Worm (Caenorhabditis elegans) whole organism, L1 larva: Measurements from ENCODE around the gene Y82E9BR.14.
A peak's percentile ranks its signal among the peaks of the same experiment; 100 is the strongest.

Source experiments
- C04F5.9 ChIP-seq: sonication (generic microtip); optimal IDR thresholded peaks from 2 replicates; lab custom pipeline; 2016; ENCODE audit warnings: missing genetic modification characterization, missing compliant biosample characterization
- C16A3.4 ChIP-seq: fragments of 150-350 bp; optimal IDR thresholded peaks from 2 replicates; lab custom pipeline; 2014; ENCODE audit warnings: missing biosample characterization, missing genetic modification characterization
- F16B12.6 ChIP-seq: fragments of 150-350 bp; optimal IDR thresholded peaks from 2 replicates; lab custom pipeline; 2014; ENCODE audit warnings: missing biosample characterization, missing genetic modification characterization
- aha-1 ChIP-seq: fragments of 150-350 bp; optimal IDR thresholded peaks from 2 replicates; lab custom pipeline; 2014; ENCODE audit warnings: missing biosample characterization, missing genetic modification characterization
- alr-1 ChIP-seq: fragments of 200-800 bp; sonication (Bioruptor generic); optimal IDR thresholded peaks from 2 replicates; lab custom pipeline; 2018; ENCODE audit warnings: borderline replicate concordance, mild to moderate bottlenecking, missing genetic modification characterization, missing compliant biosample characterization
- aly-2 ChIP-seq: fragments of 150-350 bp; optimal IDR thresholded peaks from 2 replicates; lab custom pipeline; 2014; ENCODE audit warnings: missing biosample characterization, missing genetic modification characterization
- ama-1 ChIP-seq: fragments of 150-350 bp; optimal IDR thresholded peaks from 2 replicates; lab custom pipeline; 2014
- blmp-1 ChIP-seq: fragments of 150-350 bp; optimal IDR thresholded peaks from 2 replicates; lab custom pipeline; 2014; ENCODE audit warnings: missing biosample characterization, missing genetic modification characterization
- ceh-63 ChIP-seq: fragments of 200-800 bp; sonication (Bioruptor generic); optimal IDR thresholded peaks from 2 replicates; lab custom pipeline; 2018; ENCODE audit warnings: mild to moderate bottlenecking, missing genetic modification characterization, missing compliant biosample characterization
- ceh-8 ChIP-seq: fragments of 200-800 bp; sonication (Bioruptor generic); optimal IDR thresholded peaks from 2 replicates; lab custom pipeline; 2018; ENCODE audit warnings: mild to moderate bottlenecking, missing genetic modification characterization, moderate library complexity, missing compliant biosample characterization
- ceh-88 ChIP-seq: fragments of 200-800 bp; sonication (Bioruptor generic); IDR thresholded peaks from 2 replicates; pipeline ENCODE4 v1.3.6; 2022; ENCODE audit warnings: missing genetic modification characterization, missing compliant biosample characterization
- dpl-1 ChIP-seq, 3 experiments: fragments of 150-350 bp in 2 of 3; sonication (generic microtip) in 1 of 3; optimal IDR thresholded peaks; 2 replicates each; lab custom pipeline; 2014 to 2017; ENCODE audit warnings: missing biosample characterization in 3 of 3, missing genetic modification characterization in 3 of 3, missing genetic modification reagents in 3 of 3
- dsc-1 ChIP-seq: sonication (generic microtip); optimal IDR thresholded peaks from 2 replicates; lab custom pipeline; 2016; ENCODE audit warnings: mild to moderate bottlenecking, missing genetic modification characterization, missing compliant biosample characterization
- efl-1 ChIP-seq, 4 experiments: fragments of 150-350 bp; optimal IDR thresholded peaks in 3 of 4; peaks in 1 of 4; 1 replicate in 1 of 4; 2 replicates in 3 of 4; lab custom pipeline; 2014; ENCODE audit warnings: missing biosample characterization in 2 of 4, missing genetic modification characterization in 2 of 4, missing genetic modification reagents in 2 of 4
- efl-3 ChIP-seq: fragments of 200-800 bp; sonication (Bioruptor generic); optimal IDR thresholded peaks from 2 replicates; lab custom pipeline; 2018; ENCODE audit warnings: mild to moderate bottlenecking, missing genetic modification characterization, missing compliant biosample characterization
- egl-13 ChIP-seq: sonication (generic microtip); optimal IDR thresholded peaks from 2 replicates; lab custom pipeline; 2016; ENCODE audit warnings: missing genotype, missing genetic modification reagents, missing genetic modification characterization, missing compliant biosample characterization
- elt-2 ChIP-seq: sonication (generic microtip); optimal IDR thresholded peaks from 2 replicates; lab custom pipeline; 2016; ENCODE audit warnings: missing genetic modification characterization, mild to moderate bottlenecking, inconsistent platforms, missing compliant biosample characterization, missing genetic modification reagents
- fkh-10 ChIP-seq: sonication (generic microtip); optimal IDR thresholded peaks from 2 replicates; lab custom pipeline; 2017; ENCODE audit warnings: missing biosample characterization, missing genetic modification reagents, missing genetic modification characterization
- fkh-8 ChIP-seq: sonication (generic microtip); optimal IDR thresholded peaks from 2 replicates; lab custom pipeline; 2016; ENCODE audit warnings: mild to moderate bottlenecking, missing genetic modification characterization, missing compliant biosample characterization
- fos-1 ChIP-seq: fragments of 150-350 bp; optimal IDR thresholded peaks from 2 replicates; lab custom pipeline; 2014; ENCODE audit warnings: missing biosample characterization, missing genetic modification characterization
- grh-1 ChIP-seq: fragments of 200-800 bp; sonication (Bioruptor generic); IDR thresholded peaks from 2 replicates; pipeline ENCODE4 v1.3.6; 2022; ENCODE audit warnings: missing genetic modification reagents, missing genetic modification characterization, missing compliant biosample characterization
- hpl-2 ChIP-seq: fragments of 150-350 bp; optimal IDR thresholded peaks from 2 replicates; lab custom pipeline; 2014; ENCODE audit warnings: missing biosample characterization, missing genetic modification reagents, missing genetic modification characterization
- isw-1 ChIP-seq: fragments of 200-800 bp; sonication (Bioruptor generic); IDR thresholded peaks from 2 replicates; pipeline ENCODE4 v1.3.6; 2022; ENCODE audit warnings: missing genetic modification characterization, missing compliant biosample characterization
- jun-1 ChIP-seq: fragments of 150-350 bp; optimal IDR thresholded peaks from 2 replicates; lab custom pipeline; 2014; ENCODE audit warnings: missing biosample characterization, missing genetic modification reagents, missing genetic modification characterization
- lin-13 ChIP-seq: fragments of 150-350 bp; optimal IDR thresholded peaks from 2 replicates; lab custom pipeline; 2014; ENCODE audit warnings: missing biosample characterization, missing genetic modification reagents, missing genetic modification characterization
- lin-14 ChIP-seq: fragments of 200-800 bp; sonication (Bioruptor generic); optimal IDR thresholded peaks from 2 replicates; lab custom pipeline; 2018; ENCODE audit warnings: mild to moderate bottlenecking, missing genetic modification characterization, moderate library complexity, missing compliant biosample characterization
- lin-15B ChIP-seq: fragments of 150-350 bp; sonication (generic microtip); optimal IDR thresholded peaks from 3 replicates; lab custom pipeline; 2014; ENCODE audit warnings: missing biosample characterization, missing genetic modification characterization
- lin-35 ChIP-seq, 2 experiments: fragments of 150-350 bp; optimal IDR thresholded peaks; 2 replicates each; lab custom pipeline; 2014; ENCODE audit warnings: missing biosample characterization in 2 of 2, missing genetic modification characterization in 2 of 2, missing genetic modification reagents in 2 of 2
- lin-39 ChIP-seq: fragments of 150-350 bp; optimal IDR thresholded peaks from 2 replicates; lab custom pipeline; 2014; ENCODE audit warnings: missing biosample characterization, missing genetic modification reagents, missing genetic modification characterization
- lsy-2 ChIP-seq, 2 experiments: fragments of 150-350 bp; optimal IDR thresholded peaks; 2 replicates each; lab custom pipeline; 2014; ENCODE audit warnings: missing biosample characterization in 2 of 2, missing genetic modification characterization in 2 of 2
- mab-9 ChIP-seq: fragments of 200-800 bp; sonication (Bioruptor generic); IDR thresholded peaks from 2 replicates; pipeline ENCODE4 v1.3.6; 2022; ENCODE audit warnings: missing genetic modification reagents, missing genetic modification characterization, missing compliant biosample characterization
- mep-1 ChIP-seq: fragments of 150-350 bp; optimal IDR thresholded peaks from 2 replicates; lab custom pipeline; 2014; ENCODE audit warnings: missing biosample characterization, missing genetic modification characterization
- nhr-12 ChIP-seq: sonication (generic microtip); optimal IDR thresholded peaks from 2 replicates; lab custom pipeline; 2017; ENCODE audit warnings: missing biosample characterization, missing genetic modification characterization
- nhr-19 ChIP-seq: fragments of 200-800 bp; sonication (Bioruptor generic); conservative IDR thresholded peaks from 2 replicates; pipeline ENCODE4 v1.3.6; 2022; ENCODE audit warnings: missing genetic modification characterization, missing compliant biosample characterization
- nhr-20 ChIP-seq: sonication (generic microtip); optimal IDR thresholded peaks from 2 replicates; lab custom pipeline; 2016; ENCODE audit warnings: mild to moderate bottlenecking, missing genetic modification characterization, missing compliant biosample characterization
- nhr-237 ChIP-seq: fragments of 150-350 bp; optimal IDR thresholded peaks from 2 replicates; lab custom pipeline; 2014; ENCODE audit warnings: missing biosample characterization, missing genetic modification characterization
- nhr-47 ChIP-seq: sonication (generic microtip); optimal IDR thresholded peaks from 2 replicates; lab custom pipeline; 2016; ENCODE audit warnings: mild to moderate bottlenecking, missing genetic modification characterization, moderate library complexity, missing compliant biosample characterization
- nhr-90 ChIP-seq: sonication (generic microtip); optimal IDR thresholded peaks from 2 replicates; lab custom pipeline; 2016; ENCODE audit warnings: mild to moderate bottlenecking, missing genetic modification characterization, missing compliant biosample characterization; ENCODE audit not compliant: poor library complexity
- pax-3 ChIP-seq: fragments of 200-800 bp; sonication (Bioruptor generic); optimal IDR thresholded peaks from 2 replicates; lab custom pipeline; 2018; ENCODE audit warnings: mild to moderate bottlenecking, missing genetic modification characterization, moderate library complexity, missing compliant biosample characterization
- snpc-4 ChIP-seq: fragments of 150-350 bp; optimal IDR thresholded peaks from 2 replicates; lab custom pipeline; 2014; ENCODE audit warnings: missing biosample characterization, missing genetic modification characterization
- snu-23 ChIP-seq: sonication (generic microtip); optimal IDR thresholded peaks from 2 replicates; lab custom pipeline; 2016; ENCODE audit warnings: missing genetic modification characterization, missing compliant biosample characterization
- swsn-7 ChIP-seq: sonication (generic microtip); optimal IDR thresholded peaks from 2 replicates; lab custom pipeline; 2016; ENCODE audit warnings: missing genetic modification characterization, missing compliant biosample characterization
- tbx-2 ChIP-seq: sonication (generic microtip); optimal IDR thresholded peaks from 2 replicates; lab custom pipeline; 2016; ENCODE audit warnings: missing genetic modification characterization, missing compliant biosample characterization
- unc-30 ChIP-seq: sonication (generic microtip); optimal IDR thresholded peaks from 2 replicates; lab custom pipeline; 2017; ENCODE audit warnings: missing biosample characterization, missing genetic modification characterization
- unc-98 ChIP-seq: fragments of 200-800 bp; sonication (Bioruptor generic); IDR thresholded peaks from 2 replicates; pipeline ENCODE4 v1.3.6; 2022; ENCODE audit warnings: missing genetic modification characterization, missing compliant biosample characterization
- xbp-1 ChIP-seq: sonication (generic microtip); optimal IDR thresholded peaks from 2 replicates; lab custom pipeline; 2016; ENCODE audit warnings: missing genetic modification characterization, missing compliant biosample characterization
- zag-1 ChIP-seq: fragments of 150-350 bp; optimal IDR thresholded peaks from 2 replicates; lab custom pipeline; 2014; ENCODE audit warnings: missing biosample characterization, missing genetic modification characterization
- zip-4 ChIP-seq: fragments of 200-800 bp; sonication (Bioruptor generic); optimal IDR thresholded peaks from 2 replicates; lab custom pipeline; 2018; ENCODE audit warnings: mild to moderate bottlenecking, missing genetic modification characterization, moderate library complexity, missing compliant biosample characterization
- ztf-11 ChIP-seq, 2 experiments: sonication (generic microtip); optimal IDR thresholded peaks; 2 replicates each; lab custom pipeline; 2016 to 2017; ENCODE audit warnings: missing genetic modification characterization in 2 of 2, missing biosample characterization in 1 of 2, missing compliant biosample characterization in 1 of 2
- ztf-4 ChIP-seq: fragments of 150-350 bp; optimal IDR thresholded peaks from 2 replicates; lab custom pipeline; 2014; ENCODE audit warnings: missing biosample characterization, missing genetic modification characterization

Y82E9BR.14 gene

DNA sequence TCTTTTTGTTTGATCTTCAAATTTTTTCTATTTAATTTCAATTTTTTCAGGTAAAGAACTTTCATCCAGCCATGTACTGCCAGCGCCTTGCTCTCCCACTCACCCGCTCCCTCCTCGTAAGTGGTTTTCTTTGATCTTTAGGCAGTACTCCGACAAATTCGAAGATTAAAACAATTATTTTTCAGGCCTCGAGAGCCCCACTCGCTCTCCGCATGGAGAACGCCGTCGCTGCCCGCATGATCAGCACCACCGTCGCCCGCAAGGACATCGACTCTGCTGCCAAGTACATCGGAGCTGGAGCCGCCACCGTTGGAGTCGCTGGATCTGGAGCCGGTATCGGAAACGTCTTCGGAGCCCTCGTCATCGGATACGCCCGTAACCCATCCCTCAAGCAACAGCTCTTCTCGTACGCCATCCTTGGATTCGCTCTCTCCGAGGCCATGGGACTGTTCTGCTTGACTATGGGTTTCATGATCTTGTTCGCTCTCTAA lies 5.3 kb upstream of the Y82E9BR.14 start, which contains the start of gene Y82E9BR.3:
TSS of gene Y82E9BR.3 (plus strand) at position 51 of the 491 bp plus-strand sequence.
- TF ChIP-seq mab-9 (GFP tag; lab: Robert Waterston, UW) (peak; percentile 11; the same call in 1 of the 2 replicates), C16A3.4 (no peak)
- TF ChIP-seq, all 84 proteins: peak for 1

DNA sequence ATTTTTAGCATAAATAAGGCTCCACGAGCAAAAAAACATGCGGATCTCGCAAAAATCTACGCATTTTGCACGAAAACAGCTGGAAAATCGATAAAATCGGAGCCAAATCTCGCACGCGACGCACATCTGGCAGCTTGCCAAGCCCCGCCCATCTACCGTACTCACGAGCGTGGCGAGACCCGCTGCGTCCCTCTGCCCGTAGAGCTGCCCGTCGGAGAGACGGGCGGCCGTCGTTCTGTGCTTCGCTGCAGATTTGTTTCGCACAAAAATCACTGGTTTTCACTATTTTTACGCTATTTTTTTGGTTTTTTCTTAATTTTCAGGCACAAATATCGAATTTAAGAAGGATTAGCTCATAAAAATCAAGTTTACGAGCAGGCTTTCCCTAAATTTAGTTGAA lies 4.8 kb upstream of the Y82E9BR.14 start:
- TF ChIP-seq nhr-237 (tag; lab: Kevin White, UChicago) (peak; percentile 42), swsn-7 (tag; lab: Kevin White, UChicago) (peak; percentile 88), ceh-88 (GFP tag; lab: Robert Waterston, UW) (no peak), unc-30 (tag; lab: Kevin White, UChicago) (no peak), ztf-11 (tag; optimal IDR thresholded peaks at IDR 0.05; lab: Kevin White, UChicago) (peak in 1 of 2 experiments; percentile 73), fkh-10 (GFP tag; lab: Kevin White, UChicago) (peak; percentile 62), lin-39 (peak; percentile 5), nhr-12 (tag; lab: Kevin White, UChicago) (no peak), lin-13 (GFP tag; lab: Kevin White, UChicago) (peak; percentile 97), nhr-47 (tag; lab: Kevin White, UChicago) (peak; percentile 93), snu-23 (GFP tag; lab: Kevin White, UChicago) (peak; percentile 93), lin-14 (GFP tag; lab: Kevin White, UChicago) (peak; percentile 90), blmp-1 (tag; lab: Kevin White, UChicago) (peak; percentile 28), aly-2 (tag; lab: Kevin White, UChicago) (peak; percentile 15), fkh-8 (tag; lab: Kevin White, UChicago) (peak; percentile 90), lin-35 (GFP tag; optimal IDR thresholded peaks at IDR 0.05; lab: Kevin White, UChicago) (peak; percentile 82 to 89), pax-3 (peak; percentile 83), zip-4 (GFP tag; lab: Kevin White, UChicago) (peak; percentile 62), efl-3 (GFP tag; lab: Kevin White, UChicago) (no peak), C04F5.9 (tag; lab: Kevin White, UChicago) (peak; percentile 49), zag-1 (tag; lab: Kevin White, UChicago) (no peak), nhr-19 (GFP tag; lab: Robert Waterston, UW) (peak; percentile 89), unc-98 (0 out of 2 replicates have a peak, but pooled peaks have one; percentile 7), nhr-20 (peak; percentile 87), mab-9 (GFP tag; lab: Robert Waterston, UW) (peak; percentile 79; the same call in 1 of the 2 replicates), fos-1 (tag; lab: Kevin White, UChicago) (peak; percentile 68), efl-1 (optimal IDR thresholded peaks at IDR 0.05; lab: Kevin White, UChicago) (peak; percentile 85 to 92), efl-1 (GFP tag; optimal IDR thresholded peaks at IDR 0.05 in 1 of 2; lab: Kevin White, UChicago) (peak; percentile 76 to 97), egl-13 (peak; percentile 77), ama-1 (peak; percentile 80), xbp-1 (tag; lab: Kevin White, UChicago) (peak; percentile 87), nhr-90 (tag; lab: Kevin White, UChicago) (peak; percentile 85), alr-1 (no peak), tbx-2 (tag; lab: Kevin White, UChicago) (peak; percentile 88), hpl-2 (GFP tag; lab: Kevin White, UChicago) (peak; percentile 70), lsy-2 (tag; optimal IDR thresholded peaks at IDR 0.05; lab: Kevin White, UChicago) (peak; percentile 99), dsc-1 (tag; lab: Kevin White, UChicago) (peak; percentile 89), ceh-8 (GFP tag; lab: Kevin White, UChicago) (peak; percentile 12), aha-1 (tag; lab: Kevin White, UChicago) (no peak), elt-2 (peak; percentile 53), grh-1 (GFP tag; lab: Robert Waterston, UW) (peak; percentile 86), F16B12.6 (tag; lab: Kevin White, UChicago) (peak; percentile 66), jun-1 (tag; lab: Kevin White, UChicago) (peak; percentile 85), dpl-1 (GFP tag; optimal IDR thresholded peaks at IDR 0.05; lab: Kevin White, UChicago) (peak; percentile 65 to 79 (median 79)), mep-1 (tag; lab: Kevin White, UChicago) (peak; percentile 66), lin-15B (tag; lab: Kevin White, UChicago) (peak; percentile 86), snpc-4 (tag; lab: Kevin White, UChicago) (peak; percentile 34), ztf-4 (tag; lab: Kevin White, UChicago) (peak; percentile 47), isw-1 (GFP tag; lab: Robert Waterston, UW) (peak; percentile 89), ceh-63 (GFP tag; lab: Kevin White, UChicago) (no peak)
